Worm (Caenorhabditis elegans): ENCODE measurements around the gene nphp-4.

The nphp-4 gene

DNA sequence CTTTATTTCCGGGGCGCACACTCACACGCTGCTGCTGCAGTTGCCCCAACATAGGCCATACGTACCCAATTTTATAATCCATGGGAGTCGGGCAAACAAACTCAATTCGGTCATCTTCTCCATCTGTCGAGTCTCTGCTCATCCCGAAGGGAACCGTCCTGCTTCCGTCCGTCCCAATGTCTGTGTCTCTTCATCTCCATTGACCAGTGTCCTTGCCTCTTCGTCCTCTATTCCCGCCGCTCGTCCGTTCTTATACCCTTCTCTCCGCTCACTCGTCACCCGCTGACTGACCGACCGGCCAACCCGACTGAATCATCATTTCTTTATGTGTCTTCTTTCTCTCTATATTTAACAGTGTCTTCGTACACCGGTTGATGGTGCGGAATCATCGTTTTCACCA is 1.3 kb upstream of the nphp-4 start (continued):
- no peak for TF ChIP-seq elt-4 (tag; optimal IDR thresholded peaks at IDR 0.05)
- TF ChIP-seq tbx-7 (tag; optimal IDR thresholded peaks at IDR 0.05), result no peak
- TF ChIP-seq lin-11 (tag; optimal IDR thresholded peaks at IDR 0.05), result no peak
- no peak for TF ChIP-seq hlh-8 (tag; optimal IDR thresholded peaks at IDR 0.05)
- no peak for TF ChIP-seq ceh-45 (GFP tag; IDR thresholded peaks at IDR 0.05)
- peak; percentile 64 for TF ChIP-seq syd-9 (tag; optimal IDR thresholded peaks at IDR 0.05)
- TF ChIP-seq che-1 (tag; optimal IDR thresholded peaks at IDR 0.05), result no peak
- peak; percentile 13 for TF ChIP-seq nhr-232 (tag; optimal IDR thresholded peaks at IDR 0.05)
- no peak for TF ChIP-seq T23F11.4 (GFP tag; optimal IDR thresholded peaks at IDR 0.05)
- no peak for TF ChIP-seq ceh-19 (GFP tag; optimal IDR thresholded peaks at IDR 0.05)
- TF ChIP-seq ceh-22 (tag; optimal IDR thresholded peaks at IDR 0.05), result no peak
- peak; percentile 31 for TF ChIP-seq ceh-14 (tag; optimal IDR thresholded peaks at IDR 0.05)
- peak; percentile 13 for TF ChIP-seq rnt-1 (tag; optimal IDR thresholded peaks at IDR 0.05)
- peak; percentile 76 for TF ChIP-seq ref-2 (tag; optimal IDR thresholded peaks at IDR 0.05)
- no peak for TF ChIP-seq ttx-3 (tag; optimal IDR thresholded peaks at IDR 0.05)
- TF ChIP-seq lim-6 (tag; optimal IDR thresholded peaks at IDR 0.05), result no peak
- TF ChIP-seq sox-4 (tag; optimal IDR thresholded peaks at IDR 0.05), result no peak
- no peak for TF ChIP-seq pha-4 (tag; optimal IDR thresholded peaks at IDR 0.05)
- TF ChIP-seq ceh-6 (GFP tag; optimal IDR thresholded peaks at IDR 0.05), result no peak
- TF ChIP-seq C08G9.2 (tag; optimal IDR thresholded peaks at IDR 0.05), result no peak
- no peak for TF ChIP-seq pha-2 (tag; optimal IDR thresholded peaks at IDR 0.05)
- no peak for TF ChIP-seq pag-3 (tag; optimal IDR thresholded peaks at IDR 0.05; ENCODE audit: borderline replicate concordance)
- TF ChIP-seq ztf-16 (tag; optimal IDR thresholded peaks at IDR 0.05), result peak; percentile 59
- no peak for TF ChIP-seq hlh-15 (tag; optimal IDR thresholded peaks at IDR 0.05)
- no peak for TF ChIP-seq hlh-6 (tag; optimal IDR thresholded peaks at IDR 0.05)
- no peak for TF ChIP-seq nhr-11 (tag; optimal IDR thresholded peaks at IDR 0.05)
- no peak for TF ChIP-seq mec-3 (tag; optimal IDR thresholded peaks at IDR 0.05; ENCODE audit: borderline replicate concordance)
- TF ChIP-seq odd-2 (tag; optimal IDR thresholded peaks at IDR 0.05), result no peak
- no peak for TF ChIP-seq ceh-9 (tag; optimal IDR thresholded peaks at IDR 0.05)
- peak; percentile 65 for TF ChIP-seq ceh-2 (tag; optimal IDR thresholded peaks at IDR 0.05)
- peak; percentile 58 for TF ChIP-seq ceh-34 (tag; optimal IDR thresholded peaks at IDR 0.05)

ce11 chrV:11839220-11839619 is 4.3 kb downstream of the nphp-4 start, which contains the start of gene idpb-5:
Gene idpb-5, plus strand, starts transcription at chrV:11839520.
- TF ChIP-seq npax-4 (tag; optimal IDR thresholded peaks at IDR 0.05), result no peak
- no peak for TF ChIP-seq rnt-1 (tag; optimal IDR thresholded peaks at IDR 0.05)
- TF ChIP-seq sox-2 (GFP tag; IDR thresholded peaks at IDR 0.05), result no peak
- no peak for TF ChIP-seq dmd-4 (tag; optimal IDR thresholded peaks at IDR 0.05; ENCODE audit: borderline replicate concordance)
- no peak for TF ChIP-seq ref-2 (tag; optimal IDR thresholded peaks at IDR 0.05)
- TF ChIP-seq ztf-16 (tag; optimal IDR thresholded peaks at IDR 0.05), result no peak
- TF ChIP-seq ceh-30 (tag; optimal IDR thresholded peaks at IDR 0.05), result no peak
- TF ChIP-seq unc-86 (tag; optimal IDR thresholded peaks at IDR 0.05), result no peak
- no peak for TF ChIP-seq ahr-1 (tag; optimal IDR thresholded peaks at IDR 0.05)

- TF ChIP-seq gmeb-2 (tag; optimal IDR thresholded peaks at IDR 0.05) (no peak), pag-3 (tag; optimal IDR thresholded peaks at IDR 0.05; ENCODE audit: borderline replicate concordance) (no peak), ceh-18 (tag; optimal IDR thresholded peaks at IDR 0.05) (peak; percentile 55)
These were observed 7.5 kb downstream of the nphp-4 start, which contains the start of gene R13H4.2 for ce11 chrV:11836073-11836472. Gene R13H4.2, plus strand, starts transcription at chrV:11836391.

DNA sequence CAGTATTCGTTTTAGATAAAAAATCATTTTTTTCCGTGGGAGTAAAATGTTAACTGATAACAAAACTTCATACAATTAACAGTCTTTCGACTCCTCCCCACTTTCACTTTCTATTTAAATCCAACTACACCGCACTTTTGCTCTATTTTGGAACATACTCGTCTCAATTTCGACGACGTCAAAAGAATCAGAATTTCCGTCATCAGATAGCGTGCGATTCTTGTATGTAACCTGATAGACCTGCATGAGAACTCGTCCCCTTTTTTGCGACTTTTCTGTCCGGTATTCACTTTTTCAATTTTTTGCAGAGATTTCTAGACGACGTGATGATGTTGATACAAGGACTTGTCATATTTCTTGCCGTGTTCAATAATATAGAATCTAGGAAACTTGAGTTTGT is 10.2 kb downstream of the nphp-4 start, which contains the start of gene pho-8:
TSS of gene pho-8 (plus strand) at position 301 of the 400 bp plus-strand sequence.
- TF ChIP-seq tbx-7 (tag; optimal IDR thresholded peaks at IDR 0.05), result no peak
- no peak for TF ChIP-seq gmeb-2 (tag; optimal IDR thresholded peaks at IDR 0.05)
- no peak for TF ChIP-seq nfya-1 (tag; optimal IDR thresholded peaks at IDR 0.05)
- TF ChIP-seq F13H6.1 (tag; optimal IDR thresholded peaks at IDR 0.05), result no peak
- no peak for TF ChIP-seq mec-3 (tag; optimal IDR thresholded peaks at IDR 0.05; ENCODE audit: borderline replicate concordance)
- TF ChIP-seq ceh-22 (tag; optimal IDR thresholded peaks at IDR 0.05), result no peak
